Worm (Caenorhabditis elegans): Measurements from ENCODE around the gene unc-10.

unc-10 gene

ce11 chrX:7229357-7229756, 50.8 kb downstream of the unc-10 start:
- TF ChIP-seq crh-2 (tag; optimal IDR thresholded peaks at IDR 0.05): no peak
- TF ChIP-seq unc-39 (tag; optimal IDR thresholded peaks at IDR 0.05): no peak
- TF ChIP-seq nhr-11 (tag; optimal IDR thresholded peaks at IDR 0.05): no peak
- TF ChIP-seq lsy-2 (tag; optimal IDR thresholded peaks at IDR 0.05): no peak
- TF ChIP-seq nhr-129 (tag; optimal IDR thresholded peaks at IDR 0.05): no peak
- no peak for TF ChIP-seq skn-1 (tag; optimal IDR thresholded peaks at IDR 0.05)
- TF ChIP-seq nhr-6 (tag; optimal IDR thresholded peaks at IDR 0.05): no peak
- no peak for TF ChIP-seq dmd-4 (tag; optimal IDR thresholded peaks at IDR 0.05)
- no peak for TF ChIP-seq F13H6.1 (tag; optimal IDR thresholded peaks at IDR 0.05)
- no peak for TF ChIP-seq R02D3.7 (tag; optimal IDR thresholded peaks at IDR 0.05)
- no peak for TF ChIP-seq lin-13 (GFP tag; optimal IDR thresholded peaks at IDR 0.05)
- TF ChIP-seq nhr-25 (tag; optimal IDR thresholded peaks at IDR 0.05): no peak
- TF ChIP-seq snpc-4 (tag; optimal IDR thresholded peaks at IDR 0.05): no peak
- TF ChIP-seq aly-2 (tag; optimal IDR thresholded peaks at IDR 0.05): no peak
- TF ChIP-seq mab-5 (tag; optimal IDR thresholded peaks at IDR 0.05): no peak
- TF ChIP-seq zag-1 (tag; optimal IDR thresholded peaks at IDR 0.05): no peak
- no peak for TF ChIP-seq ztf-4 (tag; optimal IDR thresholded peaks at IDR 0.05)
- no peak for TF ChIP-seq sem-4 (tag; optimal IDR thresholded peaks at IDR 0.05)
- TF ChIP-seq lin-39 (tag; optimal IDR thresholded peaks at IDR 0.05): no peak

- TF ChIP-seq unc-39 (tag; optimal IDR thresholded peaks at IDR 0.05) (no peak), nhr-12 (tag; optimal IDR thresholded peaks at IDR 0.05) (no peak), nhr-11 (tag; optimal IDR thresholded peaks at IDR 0.05) (no peak), mab-5 (tag; optimal IDR thresholded peaks at IDR 0.05) (no peak), nhr-129 (tag; optimal IDR thresholded peaks at IDR 0.05) (peak; percentile 29), crh-2 (tag; optimal IDR thresholded peaks at IDR 0.05) (no peak)
Measured at ce11 chrX:7225028-7225427, 55.1 kb downstream of the unc-10 start.

ce11 chrX:7224510-7224909, 55.6 kb downstream of the unc-10 start:
- TF ChIP-seq sma-3 (GFP tag; optimal IDR thresholded peaks at IDR 0.05) (no peak), zag-1 (tag; optimal IDR thresholded peaks at IDR 0.05) (no peak), ZK546.5 (tag; optimal IDR thresholded peaks at IDR 0.05) (no peak), F13H6.1 (tag; optimal IDR thresholded peaks at IDR 0.05) (no peak), skn-1 (tag; optimal IDR thresholded peaks at IDR 0.05) (no peak), snpc-4 (tag; optimal IDR thresholded peaks at IDR 0.05) (no peak), elt-1 (tag; optimal IDR thresholded peaks at IDR 0.05) (no peak), nhr-10 (tag; optimal IDR thresholded peaks at IDR 0.05) (no peak), lsy-2 (tag; optimal IDR thresholded peaks at IDR 0.05) (no peak), nhr-21 (tag; optimal IDR thresholded peaks at IDR 0.05) (no peak), fos-1 (tag; optimal IDR thresholded peaks at IDR 0.05) (no peak), dmd-4 (tag; optimal IDR thresholded peaks at IDR 0.05) (no peak), unc-39 (tag; optimal IDR thresholded peaks at IDR 0.05) (no peak), alr-1 (tag; optimal IDR thresholded peaks at IDR 0.05) (no peak), C34F6.9 (tag; optimal IDR thresholded peaks at IDR 0.05) (no peak), mdl-1 (tag; optimal IDR thresholded peaks at IDR 0.05) (no peak), gmeb-1 (tag; optimal IDR thresholded peaks at IDR 0.05) (no peak), blmp-1 (tag; optimal IDR thresholded peaks at IDR 0.05; ENCODE audit: insufficient read depth) (no peak)

DNA sequence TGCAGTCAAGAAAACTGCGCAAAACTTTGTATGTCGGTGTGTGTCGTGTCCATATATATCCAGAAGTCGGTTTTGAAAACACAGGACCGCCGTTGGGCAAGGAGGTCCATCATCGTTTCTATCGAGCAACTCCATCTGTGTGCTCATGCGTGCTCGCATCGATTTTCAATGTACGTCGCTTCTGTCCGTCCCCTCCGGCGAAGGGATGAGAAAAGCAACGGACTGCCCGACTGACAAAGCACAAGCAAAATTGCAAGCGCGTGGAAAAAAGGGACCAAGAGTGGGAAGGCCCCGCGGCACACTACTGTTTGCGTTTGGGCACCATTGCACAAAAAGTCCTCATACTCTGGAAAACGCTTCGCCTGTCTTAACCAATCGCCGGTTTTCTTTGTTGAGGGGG, 57.7 kb downstream of the unc-10 start:
- TF ChIP-seq egl-27 (tag; optimal IDR thresholded peaks at IDR 0.05) (no peak), ceh-82 (tag; optimal IDR thresholded peaks at IDR 0.05) (no peak), Y55F3AM.14 (GFP tag; optimal IDR thresholded peaks at IDR 0.05) (no peak), unc-55 (GFP tag; optimal IDR thresholded peaks at IDR 0.05) (peak; percentile 30), dmd-4 (tag; optimal IDR thresholded peaks at IDR 0.05) (no peak), lin-11 (tag; optimal IDR thresholded peaks at IDR 0.05) (no peak), F13H6.1 (tag; optimal IDR thresholded peaks at IDR 0.05) (no peak), R02D3.7 (tag; optimal IDR thresholded peaks at IDR 0.05) (no peak), mab-5 (tag; optimal IDR thresholded peaks at IDR 0.05) (no peak)

All from whole organism, L2 larva.